Fruit fly (Drosophila melanogaster): Measurements from ENCODE around the gene CG4907.

Gene CG4907

DNA sequence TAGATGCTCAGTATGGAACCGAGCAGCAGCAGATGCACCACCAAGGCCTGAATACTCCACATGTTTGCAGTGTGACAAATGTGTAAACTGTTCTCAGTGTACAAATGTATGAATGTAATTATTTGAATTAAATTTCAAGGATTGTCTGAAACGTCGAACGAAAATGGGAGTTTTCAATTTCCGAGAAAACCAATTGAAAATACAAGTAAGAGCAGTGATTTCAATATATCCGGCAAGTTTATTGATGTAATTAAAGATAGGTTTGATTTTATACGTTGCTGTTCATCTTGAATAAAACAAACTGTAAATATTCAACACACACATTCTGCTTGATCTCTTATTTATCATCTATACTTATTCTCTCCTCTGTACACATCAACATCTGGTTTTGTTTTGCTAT lies at the start of gene CG4907:
Gene CG4907, minus strand, starts transcription at position 101 of the 400 bp plus-strand sequence.
- TF ChIP-seq Gug (GFP tag; IDR thresholded peaks at IDR 0.05), result no peak
- TF ChIP-seq Hand (GFP tag; optimal IDR thresholded peaks at IDR 0.05), result no peak
- TF ChIP-seq CG2875 (GFP tag; optimal IDR thresholded peaks at IDR 0.05), result no peak
- TF ChIP-seq CG1647 (GFP tag; optimal IDR thresholded peaks at IDR 0.05), result no peak
- TF ChIP-seq CG8089 (GFP tag; optimal IDR thresholded peaks at IDR 0.05), result no peak
- TF ChIP-seq slbo (GFP tag; IDR thresholded peaks at IDR 0.05), result no peak
- TF ChIP-seq Lim3 (GFP tag; IDR thresholded peaks at IDR 0.05), result no peak
- TF ChIP-seq onecut (GFP tag; IDR thresholded peaks at IDR 0.05), result no peak
- no peak for TF ChIP-seq bbx (GFP tag; IDR thresholded peaks at IDR 0.05; ENCODE audit: partially characterized antibody)
- TF ChIP-seq CG34224 (GFP tag; IDR thresholded peaks at IDR 0.05; ENCODE audit: partially characterized antibody), result no peak
- no peak for TF ChIP-seq CG16813 (GFP tag; IDR thresholded peaks at IDR 0.05; ENCODE audit: partially characterized antibody)

dm6 chr3R:22757117-22757516 lies 46.6 kb upstream of the CG4907 start:
- TF ChIP-seq oc (tag; optimal IDR thresholded peaks at IDR 0.05) (peak; percentile 77), sens (GFP tag) (peak; percentile 26), Pdp1 (GFP tag; optimal IDR thresholded peaks at IDR 0.05) (peak in 1 of 2 experiments; percentile 78), CG12219 (GFP tag; optimal IDR thresholded peaks at IDR 0.05) (no peak)

DNA sequence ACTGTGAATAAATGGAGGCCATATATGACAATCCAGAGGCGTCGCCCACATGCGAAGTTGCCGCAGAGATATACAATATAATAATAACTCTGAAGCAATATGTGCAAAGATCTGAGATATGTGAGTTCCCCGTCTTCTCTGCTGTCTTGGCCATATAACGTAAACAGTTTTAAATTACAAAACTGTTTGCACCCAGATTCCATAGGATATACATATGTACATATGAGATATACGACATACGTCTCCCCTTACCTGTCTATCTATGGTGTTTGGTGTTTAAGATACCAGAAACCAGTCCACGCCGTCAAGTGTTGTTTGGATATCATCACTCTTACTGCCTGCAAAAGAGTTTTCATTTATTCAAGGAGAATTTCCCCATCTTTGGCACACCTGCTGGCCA lies 45.7 kb upstream of the CG4907 start:
- TF ChIP-seq CG13296 (GFP tag; optimal IDR thresholded peaks at IDR 0.05) (peak; percentile 25), so (GFP tag; IDR thresholded peaks at IDR 0.05) (peak; percentile 63; the same call in 1 of the 3 replicates), CG9797 (GFP tag; optimal IDR thresholded peaks at IDR 0.05) (no peak), tap (tag; optimal IDR thresholded peaks at IDR 0.05) (peak; percentile 9), dysf (GFP tag; IDR thresholded peaks at IDR 0.05) (no peak), sr (GFP tag; IDR thresholded peaks at IDR 0.05) (0 out of 3 replicates have a peak, but pooled peaks have one; percentile 14), CG14667 (GFP tag; IDR thresholded peaks at IDR 0.05) (no peak), CG7987 (GFP tag; optimal IDR thresholded peaks at IDR 0.05) (peak; percentile 7), hkb (optimal IDR thresholded peaks at IDR 0.05) (no peak), hkb (GFP tag; IDR thresholded peaks at IDR 0.05) (peak; percentile 40), Tbp (GFP tag; optimal IDR thresholded peaks at IDR 0.05) (no peak), CG13894 (tag; optimal IDR thresholded peaks at IDR 0.05) (peak; percentile 9), CG10543 (GFP tag; optimal IDR thresholded peaks at IDR 0.05) (no peak), CG6813 (GFP tag; optimal IDR thresholded peaks at IDR 0.05) (peak; percentile 43), CG3281 (GFP tag; optimal IDR thresholded peaks at IDR 0.05) (no peak), Med (GFP tag) (peak; percentile 61), dmrt99B (tag; optimal IDR thresholded peaks at IDR 0.05) (peak; percentile 18), Fer1 (GFP tag; optimal IDR thresholded peaks at IDR 0.05) (peak; percentile 3), chinmo (GFP tag; IDR thresholded peaks at IDR 0.05; ENCODE audit: partially characterized antibody) (0 out of 4 replicates have a peak, but pooled peaks have one; percentile 49), sens (GFP tag) (peak; percentile 50), CG14860 (GFP tag; IDR thresholded peaks at IDR 0.05; ENCODE audit: partially characterized antibody) (no peak), Blimp-1 (GFP tag; optimal IDR thresholded peaks at IDR 0.05) (peak; percentile 4), wdn (GFP tag; IDR thresholded peaks at IDR 0.05) (no peak), MTF-1 (GFP tag; optimal IDR thresholded peaks at IDR 0.05; ENCODE audit: borderline replicate concordance) (peak; percentile 4), CG1233 (GFP tag; optimal IDR thresholded peaks at IDR 0.05) (peak; percentile 6), CG32772 (GFP tag; IDR thresholded peaks at IDR 0.05) (no peak), CG14710 (tag; optimal IDR thresholded peaks at IDR 0.05) (no peak), onecut (GFP tag; IDR thresholded peaks at IDR 0.05) (peak; percentile 5; the same call in 1 of the 2 replicates), CG6765 (GFP tag; optimal IDR thresholded peaks at IDR 0.05) (peak; percentile 28), Asciz (GFP tag; optimal IDR thresholded peaks at IDR 0.05) (peak; percentile 22), CG8281 (tag; optimal IDR thresholded peaks at IDR 0.05) (peak; percentile 6)

Data from whole organism, embryonic.